Fruit fly (Drosophila melanogaster) whole organism, embryonic: ENCODE results near the gene CG9933.

Source experiments
- ATbp ChIP-seq: fragments of 200-800 bp; sonication (Bioruptor generic); optimal IDR thresholded peaks from 2 replicates; lab custom pipeline; 2017; ENCODE audit warnings: missing biosample characterization, mild to moderate bottlenecking, missing genetic modification characterization, missing genetic modification reagents
- Atf3 ChIP-seq: fragments of 200-800 bp; sonication (Bioruptor generic); optimal IDR thresholded peaks from 3 replicates; lab custom pipeline; 2016; ENCODE audit warnings: missing biosample characterization, missing genetic modification characterization
- Awh ChIP-seq: fragments of 200-800 bp; sonication (Bioruptor generic); IDR thresholded peaks from 2 replicates; pipeline ENCODE4, ENCODE4 v1.3.6; 2022; ENCODE audit warnings: missing biosample characterization, missing genetic modification characterization
- CG10267 ChIP-seq: fragments of 200-800 bp; sonication (Bioruptor generic); optimal IDR thresholded peaks from 2 replicates; lab custom pipeline; 2018; ENCODE audit warnings: missing biosample characterization, mild to moderate bottlenecking, missing genetic modification characterization, moderate library complexity
- CG10274 ChIP-seq: fragments of 200-800 bp; sonication (Bioruptor generic); optimal IDR thresholded peaks from 3 replicates; lab custom pipeline; 2017; ENCODE audit warnings: missing biosample characterization, mild to moderate bottlenecking, missing genetic modification characterization
- CG10979 ChIP-seq: fragments of 200-800 bp; sonication (Bioruptor generic); optimal IDR thresholded peaks from 2 replicates; lab custom pipeline; 2018; ENCODE audit warnings: missing biosample characterization, mild to moderate bottlenecking, missing genetic modification characterization, moderate library complexity
- CG11093 ChIP-seq: fragments of 200-800 bp; sonication (Bioruptor generic); IDR thresholded peaks from 3 replicates; pipeline ENCODE4 v1.3.6; 2022; ENCODE audit warnings: missing biosample characterization, missing genetic modification characterization
- CG12155 ChIP-seq: fragments of 200-800 bp; sonication (Bioruptor generic); optimal IDR thresholded peaks from 3 replicates; lab custom pipeline; 2016; ENCODE audit warnings: missing biosample characterization, missing genetic modification characterization
- CG12299 ChIP-seq: fragments of 200-800 bp; sonication (Bioruptor generic); optimal IDR thresholded peaks from 2 replicates; lab custom pipeline; 2018; ENCODE audit warnings: missing biosample characterization, mild to moderate bottlenecking, missing genetic modification characterization
- CG15696 ChIP-seq: fragments of 200-800 bp; sonication (Bioruptor generic); optimal IDR thresholded peaks from 2 replicates; lab custom pipeline; 2019; ENCODE audit warnings: missing biosample characterization, mild to moderate bottlenecking, missing genetic modification characterization, moderate library complexity
- CG17385 ChIP-seq: fragments of 200-800 bp; sonication (Bioruptor generic); optimal IDR thresholded peaks from 3 replicates; lab custom pipeline; 2018; ENCODE audit warnings: missing biosample characterization, mild to moderate bottlenecking, missing genetic modification characterization
- CG18476 ChIP-seq: fragments of 200-800 bp; sonication (Bioruptor generic); optimal IDR thresholded peaks from 2 replicates; lab custom pipeline; 2016; ENCODE audit warnings: missing biosample characterization, mild to moderate bottlenecking, missing genetic modification characterization
- CG30020 ChIP-seq: fragments of 200-800 bp; optimal IDR thresholded peaks from 2 replicates; lab custom pipeline; 2019; ENCODE audit warnings: missing biosample characterization, mild to moderate bottlenecking, missing genetic modification characterization, moderate library complexity
- CG30403 ChIP-seq: fragments of 200-800 bp; sonication (Bioruptor generic); optimal IDR thresholded peaks from 3 replicates; lab custom pipeline; 2016; ENCODE audit warnings: missing biosample characterization, missing genetic modification characterization
- CG32772 ChIP-seq: fragments of 200-800 bp; sonication (Bioruptor generic); IDR thresholded peaks from 2 replicates; pipeline ENCODE4 v1.3.6; 2022; ENCODE audit warnings: missing biosample characterization, missing genetic modification characterization
- CG33213 ChIP-seq: fragments of 200-800 bp; sonication (Bioruptor generic); optimal IDR thresholded peaks from 3 replicates; lab custom pipeline; 2016; ENCODE audit warnings: missing biosample characterization, missing genetic modification characterization
- CG5953 ChIP-seq: fragments of 200-800 bp; sonication (Bioruptor generic); IDR thresholded peaks from 2 replicates; pipeline ENCODE4 v1.3.6; 2022; ENCODE audit warnings: missing biosample characterization, missing genetic modification characterization
- CG6689 ChIP-seq: fragments of 200-800 bp; sonication (Bioruptor generic); IDR thresholded peaks from 2 replicates; pipeline ENCODE4 v1.3.6; 2022; ENCODE audit warnings: missing biosample characterization, missing genetic modification characterization
- CG9797 ChIP-seq: fragments of 200-800 bp; sonication (Bioruptor generic); optimal IDR thresholded peaks from 3 replicates; lab custom pipeline; 2018; ENCODE audit warnings: missing biosample characterization, mild to moderate bottlenecking, missing genetic modification characterization
- Eip74EF ChIP-seq, 2 experiments: fragments of 200-800 bp in 1 of 2; fragments of >200 bp in 1 of 2; sonication (Bioruptor generic) in 1 of 2; optimal IDR thresholded peaks; 2 replicates each; lab custom pipeline; 2017 to 2019; ENCODE audit warnings: missing biosample characterization in 2 of 2, missing genetic modification characterization in 2 of 2, mild to moderate bottlenecking in 1 of 2, moderate library complexity in 1 of 2
- H15 ChIP-seq: fragments of 200-800 bp; sonication (Bioruptor generic); IDR thresholded peaks from 3 replicates; pipeline ENCODE4 v1.3.6; 2022; ENCODE audit warnings: missing biosample characterization, missing genetic modification characterization
- HLH4C ChIP-seq: fragments of 200-800 bp; sonication (Bioruptor generic); IDR thresholded peaks from 3 replicates; pipeline ENCODE4 v1.3.6; 2022; ENCODE audit warnings: missing biosample characterization, missing genetic modification characterization; ENCODE audit not compliant: partially characterized antibody
- Hr51 ChIP-seq, 2 experiments: fragments of 200-800 bp; sonication (Bioruptor generic); optimal IDR thresholded peaks; 2 replicates in 1 of 2; 3 replicates in 1 of 2; lab custom pipeline; 2016 to 2018; ENCODE audit warnings: missing biosample characterization in 2 of 2, missing genetic modification characterization in 2 of 2, mild to moderate bottlenecking in 1 of 2, moderate library complexity in 1 of 2
- Lim3 ChIP-seq: fragments of 200-800 bp; sonication (Bioruptor generic); IDR thresholded peaks from 2 replicates; pipeline ENCODE4 v1.3.6; 2022; ENCODE audit warnings: missing biosample characterization, missing genetic modification characterization
- Max ChIP-seq: fragments of 200-800 bp; sonication (Bioruptor generic); optimal IDR thresholded peaks from 2 replicates; lab custom pipeline; 2016; ENCODE audit warnings: missing biosample characterization, mild to moderate bottlenecking, missing genetic modification characterization
- NK7.1 ChIP-seq: fragments of 200-800 bp; sonication (Bioruptor generic); optimal IDR thresholded peaks from 3 replicates; lab custom pipeline; 2016; ENCODE audit warnings: missing biosample characterization, missing genetic modification characterization
- Oli ChIP-seq: fragments of 200-800 bp; sonication (Bioruptor generic); optimal IDR thresholded peaks from 2 replicates; lab custom pipeline; 2018; ENCODE audit warnings: missing biosample characterization, mild to moderate bottlenecking, missing genetic modification characterization, moderate library complexity
- Spps ChIP-seq: fragments of 200-800 bp; sonication (Bioruptor generic); optimal IDR thresholded peaks from 2 replicates; lab custom pipeline; 2018; ENCODE audit warnings: missing biosample characterization, mild to moderate bottlenecking, missing genetic modification characterization
- Sry-δ ChIP-seq: fragments of 200-800 bp; sonication (Bioruptor generic); optimal IDR thresholded peaks from 2 replicates; lab custom pipeline; 2016; ENCODE audit warnings: missing biosample characterization, missing genetic modification characterization
- Taf1 ChIP-seq: fragments of 200-800 bp; sonication (Bioruptor generic); IDR thresholded peaks from 2 replicates; pipeline ENCODE4 v1.3.6; 2022; ENCODE audit warnings: missing biosample characterization, missing genetic modification characterization
- bcd ChIP-seq: fragments of 200-800 bp; sonication (Bioruptor generic); optimal IDR thresholded peaks from 2 replicates; lab custom pipeline; 2017; ENCODE audit warnings: missing biosample characterization, mild to moderate bottlenecking, missing genetic modification characterization
- btn ChIP-seq: fragments of 200-800 bp; sonication (Bioruptor generic); optimal IDR thresholded peaks from 2 replicates; lab custom pipeline; 2016; ENCODE audit warnings: missing biosample characterization, missing genetic modification characterization
- dysf ChIP-seq: fragments of 200-800 bp; sonication (Bioruptor generic); IDR thresholded peaks from 3 replicates; pipeline ENCODE4 v1.3.6; 2022; ENCODE audit warnings: missing biosample characterization, missing genetic modification characterization
- eve ChIP-seq, 2 experiments: fragments of >200 bp; optimal IDR thresholded peaks; 2 replicates each; lab custom pipeline; 2017; ENCODE audit warnings: missing biosample characterization in 2 of 2, missing genetic modification characterization in 2 of 2
- gem ChIP-seq: fragments of 200-800 bp; sonication (Bioruptor generic); optimal IDR thresholded peaks from 2 replicates; lab custom pipeline; 2019; ENCODE audit warnings: missing biosample characterization, mild to moderate bottlenecking, missing genetic modification characterization, moderate library complexity
- kay ChIP-seq: fragments of 200-800 bp; sonication (Bioruptor generic); optimal IDR thresholded peaks from 2 replicates; lab custom pipeline; 2016; ENCODE audit warnings: missing biosample characterization, missing genetic modification characterization
- lab ChIP-seq: fragments of 200-800 bp; sonication (Bioruptor generic); optimal IDR thresholded peaks from 3 replicates; lab custom pipeline; 2017; ENCODE audit warnings: missing biosample characterization, missing genetic modification characterization, mild to moderate bottlenecking, moderate library complexity, missing genetic modification reagents
- mld ChIP-seq: fragments of 200-800 bp; sonication (Bioruptor generic); IDR thresholded peaks from 3 replicates; pipeline ENCODE4 v1.3.6; 2022; ENCODE audit warnings: missing biosample characterization, missing genetic modification characterization; ENCODE audit not compliant: partially characterized antibody
- pan ChIP-seq, 4 experiments: fragments of >200 bp in 3 of 4; fragments of 200-800 bp in 1 of 4; sonication (Bioruptor generic) in 1 of 4; optimal IDR thresholded peaks in 3 of 4; IDR thresholded peaks in 1 of 4; 2 replicates each; pipeline versions ENCODE4 v1.3.6 to Lab custom; 2017 to 2022; ENCODE audit warnings: missing biosample characterization in 2 of 4, missing genetic modification characterization in 2 of 4, mixed read lengths in 1 of 4
- pita ChIP-seq: fragments of 200-800 bp; sonication (Bioruptor generic); optimal IDR thresholded peaks from 2 replicates; lab custom pipeline; 2017; ENCODE audit warnings: missing biosample characterization, mild to moderate bottlenecking, missing genetic modification characterization
- sd ChIP-seq: fragments of 200-800 bp; sonication (Bioruptor generic); optimal IDR thresholded peaks from 3 replicates; lab custom pipeline; 2018; ENCODE audit warnings: missing biosample characterization, mild to moderate bottlenecking, missing genetic modification characterization, moderate library complexity
- ssp ChIP-seq: fragments of 200-800 bp; sonication (Bioruptor generic); IDR thresholded peaks from 2 replicates; pipeline ENCODE4 v1.3.6; 2022; ENCODE audit warnings: missing biosample characterization, missing genetic modification characterization
- stwl ChIP-seq: fragments of 200-800 bp; sonication (Bioruptor generic); optimal IDR thresholded peaks from 3 replicates; lab custom pipeline; 2018; ENCODE audit warnings: missing biosample characterization, mild to moderate bottlenecking, missing genetic modification characterization, moderate library complexity
- tgo ChIP-seq: fragments of 200-800 bp; sonication (Bioruptor generic); IDR thresholded peaks from 3 replicates; pipeline ENCODE4 v1.3.6; 2022; ENCODE audit warnings: missing biosample characterization, missing genetic modification characterization
- ttk ChIP-seq: fragments of 200-800 bp; sonication (Bioruptor generic); IDR thresholded peaks from 2 replicates; pipeline ENCODE4 v2.1.2; 2022; ENCODE audit warnings: missing biosample characterization, missing genetic modification characterization
- tup ChIP-seq: fragments of 200-800 bp; sonication (Bioruptor generic); optimal IDR thresholded peaks from 2 replicates; lab custom pipeline; 2016; ENCODE audit warnings: missing biosample characterization, mild to moderate bottlenecking, missing genetic modification characterization, moderate library complexity
- wor ChIP-seq: fragments of 200-800 bp; sonication (Bioruptor generic); IDR thresholded peaks from 2 replicates; pipeline ENCODE4 v1.3.6; 2022; ENCODE audit warnings: missing biosample characterization, missing genetic modification characterization
- z ChIP-seq: fragments of 200-800 bp; sonication (Bioruptor generic); IDR thresholded peaks from 3 replicates; pipeline ENCODE4 v1.3.6; 2022; ENCODE audit warnings: missing biosample characterization, missing genetic modification characterization
- zf30C ChIP-seq: fragments of 200-800 bp; sonication (Bioruptor generic); optimal IDR thresholded peaks from 3 replicates; lab custom pipeline; 2018; ENCODE audit warnings: missing biosample characterization, mild to moderate bottlenecking, missing genetic modification characterization

Gene CG9933

DNA sequence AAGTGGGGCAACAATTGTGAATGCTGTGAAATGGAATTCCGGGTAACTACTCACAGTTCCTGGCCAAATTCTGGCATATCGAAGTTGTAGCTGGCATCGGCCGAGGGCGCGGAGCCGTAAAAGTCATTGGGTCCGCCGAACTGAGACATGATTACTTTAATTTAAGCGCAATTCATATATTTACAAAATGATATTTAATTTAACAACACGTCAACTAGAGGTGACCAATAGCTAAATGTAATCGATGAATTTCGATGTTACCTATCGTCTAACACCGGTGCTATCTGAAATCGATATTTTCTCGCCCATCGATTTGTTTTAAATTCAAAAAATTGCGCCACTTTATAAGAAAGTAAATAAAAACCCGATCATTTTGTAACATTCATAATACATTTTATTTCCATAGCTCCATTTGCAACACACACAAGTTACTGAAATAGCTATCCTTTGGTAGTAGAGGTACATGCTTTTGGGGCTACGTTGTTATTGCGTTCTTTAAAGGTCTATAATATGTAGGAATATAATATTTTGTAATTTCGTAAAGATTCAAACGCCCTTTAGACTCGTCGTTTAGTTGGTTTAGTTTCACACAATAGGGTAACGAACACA, 20.6 kb downstream of the CG9933 start, which contains the start of gene Yip1d1 (continued):
- TF ChIP-seq CG15696 (tag; lab: Kevin White, UChicago) (no peak), Hr51 (GFP tag; optimal IDR thresholded peaks at IDR 0.05; lab: Kevin White, UChicago) (no peak), CG30020 (peak; percentile 6), zf30C (GFP tag; lab: Kevin White, UChicago) (no peak), Max (peak; percentile 28), Eip74EF (GFP tag; optimal IDR thresholded peaks at IDR 0.05; lab: Kevin White, UChicago) (no peak), CG11093 (no peak), bcd (no peak), CG10267 (tag; lab: Kevin White, UChicago) (peak; percentile 52), Atf3 (no peak), CG17385 (no peak), Taf1 (no peak), HLH4C (peak; percentile 98), btn (GFP tag; lab: Kevin White, UChicago) (no peak), Awh (GFP tag; lab: Robert Waterston, UW) (no peak), sd (tag; lab: Kevin White, UChicago) (no peak), CG30403 (GFP tag; lab: Kevin White, UChicago) (no peak), Spps (tag; lab: Kevin White, UChicago) (no peak), Lim3 (GFP tag; lab: Robert Waterston, UW) (no peak), kay (GFP tag; lab: Kevin White, UChicago) (no peak), ssp (GFP tag; lab: Robert Waterston, UW) (no peak), z (GFP tag; lab: Robert Waterston, UW) (no peak), mld (GFP tag; lab: Robert Waterston, UW) (peak; percentile 89), CG10979 (tag; lab: Kevin White, UChicago) (no peak), H15 (GFP tag; lab: Robert Waterston, UW) (no peak), stwl (tag; lab: Kevin White, UChicago) (peak; percentile 74), Sry-δ (peak; percentile 89), pan (optimal IDR thresholded peaks at IDR 0.05; lab: Kevin White, UChicago) (no peak), pan (GFP tag; optimal IDR thresholded peaks at IDR 0.05 in 1 of 2, IDR thresholded peaks at IDR 0.05 in 1 of 2) (no peak), CG32772 (no peak), dysf (GFP tag; lab: Robert Waterston, UW) (no peak), NK7.1 (GFP tag; lab: Kevin White, UChicago) (no peak), tgo (no peak), CG10274 (GFP tag; lab: Kevin White, UChicago) (no peak), tup (GFP tag; lab: Kevin White, UChicago) (no peak), CG9797 (peak; percentile 2), CG18476 (GFP tag; lab: Kevin White, UChicago) (no peak), ttk (no peak), CG6689 (GFP tag; lab: Robert Waterston, UW) (no peak), lab (GFP tag; lab: Kevin White, UChicago) (no peak), CG12299 (tag; lab: Kevin White, UChicago) (no peak), CG5953 (GFP tag; lab: Robert Waterston, UW) (no peak), CG33213 (GFP tag; lab: Kevin White, UChicago) (peak; percentile 1), Oli (tag; lab: Kevin White, UChicago) (no peak), CG12155 (GFP tag; lab: Kevin White, UChicago) (no peak), eve (GFP tag; optimal IDR thresholded peaks at IDR 0.05; lab: Kevin White, UChicago) (no peak), wor (no peak), pita (GFP tag; lab: Kevin White, UChicago) (no peak), gem (no peak), ATbp (no peak)
